Worm (Caenorhabditis elegans) whole organism, early embryonic: ENCODE results near the gene ant-1.3.

Experiments
- B0310.2 ChIP-seq: sonication (generic microtip); optimal IDR thresholded peaks from 2 replicates; lab custom pipeline; 2016; ENCODE audit warnings: mild to moderate bottlenecking, missing genetic modification characterization, missing compliant biosample characterization
- F13C5.2 ChIP-seq: sonication (generic microtip); optimal IDR thresholded peaks from 2 replicates; lab custom pipeline; 2017; ENCODE audit warnings: mild to moderate bottlenecking, missing genetic modification characterization, inconsistent platforms, missing compliant biosample characterization
- aly-1 ChIP-seq: sonication (generic microtip); optimal IDR thresholded peaks from 2 replicates; lab custom pipeline; 2016; ENCODE audit warnings: missing genetic modification characterization, missing compliant biosample characterization
- ama-1 ChIP-seq: fragments of 150-350 bp; optimal IDR thresholded peaks from 2 replicates; lab custom pipeline; 2014
- ceh-13 ChIP-seq: fragments of 200-800 bp; sonication (Bioruptor generic); optimal IDR thresholded peaks from 2 replicates; lab custom pipeline; 2018; ENCODE audit warnings: mild to moderate bottlenecking, missing genetic modification characterization, missing compliant biosample characterization
- ceh-36 ChIP-seq: sonication (generic microtip); optimal IDR thresholded peaks from 2 replicates; lab custom pipeline; 2016; ENCODE audit warnings: missing genetic modification characterization, inconsistent platforms, missing compliant biosample characterization
- ets-7 ChIP-seq: sonication (generic microtip); optimal IDR thresholded peaks from 2 replicates; lab custom pipeline; 2016; ENCODE audit warnings: missing genotype, missing genetic modification characterization, missing compliant biosample characterization
- flt-1 ChIP-seq: fragments of 200-800 bp; sonication (Bioruptor generic); IDR thresholded peaks from 2 replicates; pipeline ENCODE4 v1.3.6; 2022; ENCODE audit warnings: missing genetic modification characterization, missing compliant biosample characterization
- hmbx-1 ChIP-seq: sonication (generic microtip); optimal IDR thresholded peaks from 2 replicates; lab custom pipeline; 2016; ENCODE audit warnings: mild to moderate bottlenecking, missing genetic modification characterization, missing compliant biosample characterization
- hmg-4 ChIP-seq: fragments of 200-800 bp; sonication (Bioruptor generic); optimal IDR thresholded peaks from 2 replicates; lab custom pipeline; 2018; ENCODE audit warnings: mild to moderate bottlenecking, missing genetic modification characterization, missing compliant biosample characterization
- hnd-1 ChIP-seq: sonication (generic microtip); optimal IDR thresholded peaks from 2 replicates; lab custom pipeline; 2016; ENCODE audit warnings: missing genetic modification characterization, missing compliant biosample characterization
- pes-1 ChIP-seq: fragments of 200-800 bp; sonication (Bioruptor generic); IDR thresholded peaks from 2 replicates; pipeline ENCODE4 v1.3.6; 2022; ENCODE audit warnings: missing genetic modification reagents, missing genetic modification characterization, missing compliant biosample characterization
- scrt-1 ChIP-seq: fragments of 200-800 bp; sonication (Bioruptor generic); IDR thresholded peaks from 2 replicates; pipeline ENCODE4 v1.3.6; 2022; ENCODE audit warnings: missing genetic modification characterization, missing compliant biosample characterization
- sea-1 ChIP-seq: fragments of 200-800 bp; sonication (Bioruptor generic); conservative IDR thresholded peaks from 2 replicates; pipeline ENCODE4 v1.3.6; 2022; ENCODE audit warnings: missing genetic modification characterization, missing compliant biosample characterization
- tbx-11 ChIP-seq: fragments of 200-800 bp; sonication (Bioruptor generic); IDR thresholded peaks from 2 replicates; pipeline ENCODE4 v1.3.6; 2022; ENCODE audit warnings: missing genetic modification characterization, missing compliant biosample characterization
- tbx-37 ChIP-seq: fragments of 200-800 bp; sonication (Bioruptor generic); conservative IDR thresholded peaks from 2 replicates; pipeline ENCODE4 v1.3.6; 2022; ENCODE audit warnings: missing genetic modification reagents, missing genetic modification characterization, missing compliant biosample characterization
- tra-4 ChIP-seq: sonication (generic microtip); optimal IDR thresholded peaks from 2 replicates; lab custom pipeline; 2017; ENCODE audit warnings: missing genetic modification characterization, missing compliant biosample characterization

Gene ant-1.3

DNA sequence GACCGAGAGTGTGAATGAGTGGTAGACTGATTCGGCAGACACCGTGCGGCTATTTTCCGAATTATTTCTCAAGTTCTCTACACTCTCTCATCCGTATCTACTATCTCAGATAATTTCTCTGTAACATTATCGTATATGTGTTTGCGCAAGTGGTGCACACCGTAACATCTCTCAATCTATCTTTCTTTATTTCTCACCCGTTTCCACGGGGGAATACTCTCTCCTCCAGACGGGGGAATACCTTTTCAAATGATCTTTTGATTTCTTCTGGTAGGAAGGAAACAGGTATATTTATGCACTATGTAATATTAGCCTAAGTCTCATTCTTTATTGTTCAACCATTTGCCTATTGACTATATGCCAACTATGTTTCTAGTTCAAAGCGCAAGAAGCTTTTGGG lies 42.0 kb downstream of the ant-1.3 start:
- TF ChIP-seq ets-7 (no peak), tbx-37 (GFP tag; lab: Robert Waterston, UW) (no peak), flt-1 (GFP tag; lab: Robert Waterston, UW) (no peak), ama-1 (no peak), pes-1 (GFP tag; lab: Robert Waterston, UW) (no peak), sea-1 (no peak), hmbx-1 (tag; lab: Kevin White, UChicago) (no peak), ceh-13 (no peak), hmg-4 (GFP tag; lab: Kevin White, UChicago) (no peak), tbx-11 (no peak), tra-4 (no peak), aly-1 (no peak), ceh-36 (tag; lab: Kevin White, UChicago) (no peak), F13C5.2 (tag; lab: Kevin White, UChicago) (no peak), hnd-1 (tag; lab: Kevin White, UChicago) (no peak), B0310.2 (tag; lab: Kevin White, UChicago) (no peak), scrt-1 (GFP tag; lab: Robert Waterston, UW) (no peak)

DNA sequence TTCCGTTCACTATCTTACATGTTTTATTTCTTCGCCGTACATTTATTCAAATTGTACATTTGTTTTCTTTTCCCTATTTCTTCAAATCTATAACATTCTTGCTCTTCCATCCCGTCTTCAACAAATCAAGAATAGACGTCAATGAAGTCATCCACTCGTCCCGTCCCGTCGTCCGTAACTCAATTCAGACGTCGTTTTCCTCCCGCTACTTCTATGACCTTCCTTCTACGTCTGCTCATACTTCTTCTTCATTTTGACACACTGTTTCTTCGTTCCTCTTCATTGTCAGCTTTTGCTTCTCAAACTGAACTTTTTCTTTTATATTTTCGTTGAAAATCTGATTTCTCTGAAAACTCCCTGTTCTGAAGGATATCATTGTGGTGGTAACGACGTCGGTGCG lies 49.1 kb downstream of the ant-1.3 start:
- TF ChIP-seq hmg-4 (GFP tag; lab: Kevin White, UChicago), result no peak
- no peak for TF ChIP-seq sea-1
- no peak for TF ChIP-seq aly-1
- no peak for TF ChIP-seq ama-1
- no peak for TF ChIP-seq F13C5.2 (tag; lab: Kevin White, UChicago)
- no peak for TF ChIP-seq scrt-1 (GFP tag; lab: Robert Waterston, UW)
- TF ChIP-seq pes-1 (GFP tag; lab: Robert Waterston, UW), result no peak
